Worm (Caenorhabditis elegans) whole organism, L4 larva: Measurements from ENCODE around the gene fbxb-15.

Experiments
- ama-1 ChIP-seq: fragments of 150-350 bp; optimal IDR thresholded peaks from 2 replicates; lab custom pipeline; 2014; ENCODE audit warnings: inconsistent platforms, mixed read lengths
- ces-1 ChIP-seq: fragments of 150-350 bp; sonication (generic microtip); optimal IDR thresholded peaks from 4 replicates; lab custom pipeline; 2014; ENCODE audit warnings: missing biosample characterization, missing genetic modification reagents, missing genetic modification characterization
- dmd-8 ChIP-seq: fragments of 200-800 bp; sonication (Bioruptor generic); IDR thresholded peaks from 2 replicates; pipeline ENCODE4 v1.3.6; 2022; ENCODE audit warnings: missing genetic modification characterization, missing compliant biosample characterization
- fkh-10 ChIP-seq: fragments of 150-350 bp; optimal IDR thresholded peaks from 2 replicates; lab custom pipeline; 2014; ENCODE audit warnings: missing biosample characterization, missing genetic modification reagents, missing genetic modification characterization
- fos-1 ChIP-seq: fragments of 150-350 bp; optimal IDR thresholded peaks from 2 replicates; lab custom pipeline; 2014; ENCODE audit warnings: missing biosample characterization, missing genetic modification characterization
- lin-38 ChIP-seq: fragments of 200-800 bp; sonication (Bioruptor generic); IDR thresholded peaks from 2 replicates; pipeline ENCODE4 v1.3.6; 2022; ENCODE audit warnings: missing genetic modification reagents, missing genetic modification characterization, missing compliant biosample characterization
- mdt-29 ChIP-seq: fragments of 200-800 bp; sonication (Bioruptor generic); IDR thresholded peaks from 2 replicates; pipeline ENCODE4 v1.3.6; 2022; ENCODE audit warnings: missing genetic modification reagents, missing genetic modification characterization, missing compliant biosample characterization
- nhr-41 ChIP-seq: fragments of 200-800 bp; sonication (Bioruptor generic); IDR thresholded peaks from 2 replicates; pipeline ENCODE4 v1.3.6; 2022; ENCODE audit warnings: missing genetic modification reagents, missing genetic modification characterization, missing compliant biosample characterization
- nhr-77 ChIP-seq: fragments of 150-350 bp; optimal IDR thresholded peaks from 2 replicates; lab custom pipeline; 2014; ENCODE audit warnings: missing biosample characterization, missing genetic modification characterization
- unc-130 ChIP-seq: sonication (generic microtip); optimal IDR thresholded peaks from 2 replicates; lab custom pipeline; 2016; ENCODE audit warnings: missing genetic modification reagents, missing genetic modification characterization, missing compliant biosample characterization
- unc-62 ChIP-seq, 3 experiments: fragments of 150-350 bp in 1 of 3; sonication (generic microtip); optimal IDR thresholded peaks in 2 of 3; peaks in 1 of 3; 1 replicate in 1 of 3; 2 replicates in 2 of 3; lab custom pipeline; 2014 to 2017; ENCODE audit warnings: missing biosample characterization in 3 of 3, missing genetic modification characterization in 3 of 3, missing genetic modification reagents in 3 of 3, missing genotype in 1 of 3
- zip-2 ChIP-seq: fragments of 150-350 bp; optimal IDR thresholded peaks from 2 replicates; lab custom pipeline; 2014; ENCODE audit warnings: missing biosample characterization, missing genetic modification characterization

ce11 chrII:1635969-1636368, 17.3 kb downstream of the fbxb-15 start:
- TF ChIP-seq dmd-8 (GFP tag; lab: Robert Waterston, UW): no peak
- no peak for TF ChIP-seq ces-1 (GFP tag; lab: Kevin White, UChicago)
- TF ChIP-seq fos-1 (tag; lab: Kevin White, UChicago): no peak
- TF ChIP-seq unc-130: no peak
- TF ChIP-seq ama-1 (lab: Kevin White, UChicago): no peak
- no peak for TF ChIP-seq unc-62 (GFP tag; optimal IDR thresholded peaks at IDR 0.05 in 1 of 2; lab: Kevin White, UChicago)
- TF ChIP-seq unc-62 (tag; optimal IDR thresholded peaks at IDR 0.05; lab: Kevin White, UChicago): no peak
- TF ChIP-seq fkh-10 (GFP tag; lab: Kevin White, UChicago): no peak
- TF ChIP-seq zip-2 (tag; lab: Kevin White, UChicago): no peak
- TF ChIP-seq mdt-29: no peak
- no peak for TF ChIP-seq lin-38 (GFP tag; lab: Robert Waterston, UW)
- TF ChIP-seq nhr-41 (GFP tag; lab: Robert Waterston, UW): no peak
- no peak for TF ChIP-seq nhr-77 (tag; lab: Kevin White, UChicago)
